Fruit fly (Drosophila melanogaster): ENCODE data around the gene mip130.

dm6 chrX:1861620-1862184, 46.3 kb upstream of the mip130 start, which contains the start of gene deltaCOP:
- TF ChIP-seq EcR (GFP tag; optimal IDR thresholded peaks at IDR 0.05) (no peak), usp (GFP tag; optimal IDR thresholded peaks at IDR 0.05) (no peak)

Data from whole organism.